Worm (Caenorhabditis elegans) whole organism, L1 larva: ENCODE measurements around the gene rhr-2.

Experiments used
- C04F5.9 ChIP-seq: sonication (generic microtip); optimal IDR thresholded peaks from 2 replicates; lab custom pipeline; 2016; ENCODE audit warnings: missing genetic modification characterization, missing compliant biosample characterization
- C16A3.4 ChIP-seq: fragments of 150-350 bp; optimal IDR thresholded peaks from 2 replicates; lab custom pipeline; 2014; ENCODE audit warnings: missing biosample characterization, missing genetic modification characterization
- F16B12.6 ChIP-seq: fragments of 150-350 bp; optimal IDR thresholded peaks from 2 replicates; lab custom pipeline; 2014; ENCODE audit warnings: missing biosample characterization, missing genetic modification characterization
- alr-1 ChIP-seq: fragments of 200-800 bp; sonication (Bioruptor generic); optimal IDR thresholded peaks from 2 replicates; lab custom pipeline; 2018; ENCODE audit warnings: borderline replicate concordance, mild to moderate bottlenecking, missing genetic modification characterization, missing compliant biosample characterization
- aly-2 ChIP-seq: fragments of 150-350 bp; optimal IDR thresholded peaks from 2 replicates; lab custom pipeline; 2014; ENCODE audit warnings: missing biosample characterization, missing genetic modification characterization
- ama-1 ChIP-seq: fragments of 150-350 bp; optimal IDR thresholded peaks from 2 replicates; lab custom pipeline; 2014
- blmp-1 ChIP-seq: fragments of 150-350 bp; optimal IDR thresholded peaks from 2 replicates; lab custom pipeline; 2014; ENCODE audit warnings: missing biosample characterization, missing genetic modification characterization
- ceh-88 ChIP-seq: fragments of 200-800 bp; sonication (Bioruptor generic); IDR thresholded peaks from 2 replicates; pipeline ENCODE4 v1.3.6; 2022; ENCODE audit warnings: missing genetic modification characterization, missing compliant biosample characterization
- ceh-90 ChIP-seq: sonication (generic microtip); optimal IDR thresholded peaks from 2 replicates; lab custom pipeline; 2016; ENCODE audit warnings: missing genetic modification characterization, missing compliant biosample characterization
- dsc-1 ChIP-seq: sonication (generic microtip); optimal IDR thresholded peaks from 2 replicates; lab custom pipeline; 2016; ENCODE audit warnings: mild to moderate bottlenecking, missing genetic modification characterization, missing compliant biosample characterization
- efl-1 ChIP-seq, 4 experiments: fragments of 150-350 bp; optimal IDR thresholded peaks in 3 of 4; peaks in 1 of 4; 1 replicate in 1 of 4; 2 replicates in 3 of 4; lab custom pipeline; 2014; ENCODE audit warnings: missing biosample characterization in 2 of 4, missing genetic modification characterization in 2 of 4, missing genetic modification reagents in 2 of 4
- efl-3 ChIP-seq: fragments of 200-800 bp; sonication (Bioruptor generic); optimal IDR thresholded peaks from 2 replicates; lab custom pipeline; 2018; ENCODE audit warnings: mild to moderate bottlenecking, missing genetic modification characterization, missing compliant biosample characterization
- egl-13 ChIP-seq: sonication (generic microtip); optimal IDR thresholded peaks from 2 replicates; lab custom pipeline; 2016; ENCODE audit warnings: missing genotype, missing genetic modification reagents, missing genetic modification characterization, missing compliant biosample characterization
- egl-27 ChIP-seq, 2 experiments: fragments of 150-350 bp in 1 of 2; sonication (generic microtip); optimal IDR thresholded peaks; 3 replicates each; lab custom pipeline; 2017 to 2018; ENCODE audit warnings: missing biosample characterization in 2 of 2, missing genetic modification characterization in 2 of 2, missing genetic modification reagents in 2 of 2
- elt-2 ChIP-seq: sonication (generic microtip); optimal IDR thresholded peaks from 2 replicates; lab custom pipeline; 2016; ENCODE audit warnings: missing genetic modification characterization, mild to moderate bottlenecking, inconsistent platforms, missing compliant biosample characterization, missing genetic modification reagents
- elt-3 ChIP-seq, 6 experiments: fragments of 150-350 bp in 1 of 6; sonication (generic microtip); optimal IDR thresholded peaks; 2 replicates each; lab custom pipeline; 2017 to 2018; ENCODE audit warnings: missing biosample characterization in 6 of 6, missing genetic modification characterization in 6 of 6, inconsistent platforms in 1 of 6
- fkh-10 ChIP-seq: sonication (generic microtip); optimal IDR thresholded peaks from 2 replicates; lab custom pipeline; 2017; ENCODE audit warnings: missing biosample characterization, missing genetic modification reagents, missing genetic modification characterization
- fkh-4 ChIP-seq: sonication (generic microtip); optimal IDR thresholded peaks from 2 replicates; lab custom pipeline; 2016; ENCODE audit warnings: missing compliant biosample characterization, missing genetic modification characterization, borderline replicate concordance
- fkh-8 ChIP-seq: sonication (generic microtip); optimal IDR thresholded peaks from 2 replicates; lab custom pipeline; 2016; ENCODE audit warnings: mild to moderate bottlenecking, missing genetic modification characterization, missing compliant biosample characterization
- grh-1 ChIP-seq: fragments of 200-800 bp; sonication (Bioruptor generic); IDR thresholded peaks from 2 replicates; pipeline ENCODE4 v1.3.6; 2022; ENCODE audit warnings: missing genetic modification reagents, missing genetic modification characterization, missing compliant biosample characterization
- hlh-17 ChIP-seq: fragments of 200-800 bp; sonication (Bioruptor generic); optimal IDR thresholded peaks from 2 replicates; lab custom pipeline; 2018; ENCODE audit warnings: missing genetic modification characterization, mild to moderate bottlenecking, missing compliant biosample characterization, moderate library complexity, borderline replicate concordance
- hpl-2 ChIP-seq: fragments of 150-350 bp; optimal IDR thresholded peaks from 2 replicates; lab custom pipeline; 2014; ENCODE audit warnings: missing biosample characterization, missing genetic modification reagents, missing genetic modification characterization
- irx-1 ChIP-seq: sonication (generic microtip); optimal IDR thresholded peaks from 2 replicates; lab custom pipeline; 2016; ENCODE audit warnings: missing genetic modification characterization, missing compliant biosample characterization
- lin-13 ChIP-seq: fragments of 150-350 bp; optimal IDR thresholded peaks from 2 replicates; lab custom pipeline; 2014; ENCODE audit warnings: missing biosample characterization, missing genetic modification reagents, missing genetic modification characterization
- lin-14 ChIP-seq: fragments of 200-800 bp; sonication (Bioruptor generic); optimal IDR thresholded peaks from 2 replicates; lab custom pipeline; 2018; ENCODE audit warnings: mild to moderate bottlenecking, missing genetic modification characterization, moderate library complexity, missing compliant biosample characterization
- lin-15B ChIP-seq: fragments of 150-350 bp; sonication (generic microtip); optimal IDR thresholded peaks from 3 replicates; lab custom pipeline; 2014; ENCODE audit warnings: missing biosample characterization, missing genetic modification characterization
- lin-35 ChIP-seq, 2 experiments: fragments of 150-350 bp; optimal IDR thresholded peaks; 2 replicates each; lab custom pipeline; 2014; ENCODE audit warnings: missing biosample characterization in 2 of 2, missing genetic modification characterization in 2 of 2, missing genetic modification reagents in 2 of 2
- lir-3 ChIP-seq: sonication (generic microtip); optimal IDR thresholded peaks from 2 replicates; lab custom pipeline; 2016; ENCODE audit warnings: mild to moderate bottlenecking, missing genetic modification characterization, moderate library complexity, missing compliant biosample characterization; ENCODE audit not compliant: poor library complexity
- lsy-2 ChIP-seq, 2 experiments: fragments of 150-350 bp; optimal IDR thresholded peaks; 2 replicates each; lab custom pipeline; 2014; ENCODE audit warnings: missing biosample characterization in 2 of 2, missing genetic modification characterization in 2 of 2
- mdl-1 ChIP-seq, 2 experiments: fragments of 150-350 bp; optimal IDR thresholded peaks; 2 replicates each; lab custom pipeline; 2014 to 2017; ENCODE audit warnings: missing biosample characterization in 2 of 2, missing genetic modification characterization in 2 of 2, inconsistent platforms in 1 of 2
- mep-1 ChIP-seq: fragments of 150-350 bp; optimal IDR thresholded peaks from 2 replicates; lab custom pipeline; 2014; ENCODE audit warnings: missing biosample characterization, missing genetic modification characterization
- nhr-11 ChIP-seq: fragments of 150-350 bp; optimal IDR thresholded peaks from 2 replicates; lab custom pipeline; 2014; ENCODE audit warnings: missing biosample characterization, missing genetic modification characterization
- nhr-12 ChIP-seq: sonication (generic microtip); optimal IDR thresholded peaks from 2 replicates; lab custom pipeline; 2017; ENCODE audit warnings: missing biosample characterization, missing genetic modification characterization
- nhr-19 ChIP-seq: fragments of 200-800 bp; sonication (Bioruptor generic); conservative IDR thresholded peaks from 2 replicates; pipeline ENCODE4 v1.3.6; 2022; ENCODE audit warnings: missing genetic modification characterization, missing compliant biosample characterization
- nhr-20 ChIP-seq: sonication (generic microtip); optimal IDR thresholded peaks from 2 replicates; lab custom pipeline; 2016; ENCODE audit warnings: mild to moderate bottlenecking, missing genetic modification characterization, missing compliant biosample characterization
- nhr-237 ChIP-seq: fragments of 150-350 bp; optimal IDR thresholded peaks from 2 replicates; lab custom pipeline; 2014; ENCODE audit warnings: missing biosample characterization, missing genetic modification characterization
- nhr-28 ChIP-seq: fragments of 150-350 bp; optimal IDR thresholded peaks from 2 replicates; lab custom pipeline; 2014; ENCODE audit warnings: missing biosample characterization, missing genetic modification characterization
- nhr-85 ChIP-seq: sonication (generic microtip); peaks from one replicate; lab custom pipeline; 2016; ENCODE audit warnings: missing genetic modification characterization, inconsistent platforms, missing compliant biosample characterization
- skn-1 ChIP-seq: fragments of 150-350 bp; optimal IDR thresholded peaks from 2 replicates; lab custom pipeline; 2014; ENCODE audit warnings: missing biosample characterization, missing genetic modification characterization
- sox-4 ChIP-seq: sonication (generic microtip); optimal IDR thresholded peaks from 2 replicates; lab custom pipeline; 2016; ENCODE audit warnings: missing genetic modification characterization, missing compliant biosample characterization
- sup-37 ChIP-seq: fragments of 200-800 bp; sonication (Bioruptor generic); optimal IDR thresholded peaks from 2 replicates; lab custom pipeline; 2018; ENCODE audit warnings: mild to moderate bottlenecking, missing genetic modification characterization, missing compliant biosample characterization
- tlp-1 ChIP-seq: fragments of 150-350 bp; optimal IDR thresholded peaks from 2 replicates; lab custom pipeline; 2014; ENCODE audit warnings: missing biosample characterization, missing genetic modification characterization
- unc-30 ChIP-seq: sonication (generic microtip); optimal IDR thresholded peaks from 2 replicates; lab custom pipeline; 2017; ENCODE audit warnings: missing biosample characterization, missing genetic modification characterization
- unc-62 ChIP-seq: fragments of 150-350 bp; optimal IDR thresholded peaks from 2 replicates; lab custom pipeline; 2014; ENCODE audit warnings: missing biosample characterization, missing genetic modification reagents, missing genetic modification characterization
- unc-98 ChIP-seq: fragments of 200-800 bp; sonication (Bioruptor generic); IDR thresholded peaks from 2 replicates; pipeline ENCODE4 v1.3.6; 2022; ENCODE audit warnings: missing genetic modification characterization, missing compliant biosample characterization
- xbp-1 ChIP-seq: sonication (generic microtip); optimal IDR thresholded peaks from 2 replicates; lab custom pipeline; 2016; ENCODE audit warnings: missing genetic modification characterization, missing compliant biosample characterization
- zag-1 ChIP-seq: fragments of 150-350 bp; optimal IDR thresholded peaks from 2 replicates; lab custom pipeline; 2014; ENCODE audit warnings: missing biosample characterization, missing genetic modification characterization
- zip-4 ChIP-seq: fragments of 200-800 bp; sonication (Bioruptor generic); optimal IDR thresholded peaks from 2 replicates; lab custom pipeline; 2018; ENCODE audit warnings: mild to moderate bottlenecking, missing genetic modification characterization, moderate library complexity, missing compliant biosample characterization
- ztf-11 ChIP-seq, 2 experiments: sonication (generic microtip); optimal IDR thresholded peaks; 2 replicates each; lab custom pipeline; 2016 to 2017; ENCODE audit warnings: missing genetic modification characterization in 2 of 2, missing biosample characterization in 1 of 2, missing compliant biosample characterization in 1 of 2

Gene rhr-2

ce11 chrV:11691553-11691952 is 38.4 kb downstream of the rhr-2 start, which contains the start of gene W05E10.1:
Gene W05E10.1 (minus strand): TSS chrV:11691691.
- TF ChIP-seq alr-1 (no peak), elt-2 (tag; lab: Kevin White, UChicago) (peak; percentile 55), lir-3 (no peak), nhr-85 (tag; lab: Kevin White, UChicago) (no peak), fkh-4 (no peak), hpl-2 (GFP tag; lab: Kevin White, UChicago) (no peak), mep-1 (tag; lab: Kevin White, UChicago) (no peak), ztf-11 (tag; optimal IDR thresholded peaks at IDR 0.05; lab: Kevin White, UChicago) (no peak), efl-1 (optimal IDR thresholded peaks at IDR 0.05; lab: Kevin White, UChicago) (no peak), efl-1 (GFP tag; optimal IDR thresholded peaks at IDR 0.05 in 1 of 2; lab: Kevin White, UChicago) (peak in 1 of 2 experiments; percentile 53), zag-1 (tag; lab: Kevin White, UChicago) (no peak), ceh-90 (tag; lab: Kevin White, UChicago) (no peak), nhr-19 (GFP tag; lab: Robert Waterston, UW) (no peak)
- TF ChIP-seq, all 84 proteins: peak for 2

ce11 chrV:11686877-11687276 is 43.1 kb downstream of the rhr-2 start, which contains the start of gene W05E10.2:
Gene W05E10.2 (plus strand): TSS chrV:11687177.
- TF ChIP-seq mdl-1 (tag; optimal IDR thresholded peaks at IDR 0.05; lab: Kevin White, UChicago) (no peak), C16A3.4 (tag; lab: Kevin White, UChicago) (no peak), zag-1 (tag; lab: Kevin White, UChicago) (no peak), grh-1 (GFP tag; lab: Robert Waterston, UW) (no peak), lin-14 (peak; percentile 25), nhr-28 (no peak), nhr-11 (tag; lab: Kevin White, UChicago) (no peak), fkh-10 (peak; percentile 15), unc-30 (no peak), egl-27 (tag; optimal IDR thresholded peaks at IDR 0.05; lab: Kevin White, UChicago) (no peak), dsc-1 (tag; lab: Kevin White, UChicago) (peak; percentile 59)

- TF ChIP-seq ceh-90 (tag; lab: Kevin White, UChicago) (no peak), zip-4 (GFP tag; lab: Kevin White, UChicago) (no peak), F16B12.6 (tag; lab: Kevin White, UChicago) (no peak), lin-13 (GFP tag; lab: Kevin White, UChicago) (no peak), grh-1 (GFP tag; lab: Robert Waterston, UW) (peak; percentile 69), irx-1 (tag; lab: Kevin White, UChicago) (no peak), lsy-2 (tag; optimal IDR thresholded peaks at IDR 0.05; lab: Kevin White, UChicago) (peak in 1 of 2 experiments; percentile 3), lin-35 (GFP tag; optimal IDR thresholded peaks at IDR 0.05; lab: Kevin White, UChicago) (no peak), xbp-1 (tag; lab: Kevin White, UChicago) (no peak), efl-3 (GFP tag; lab: Kevin White, UChicago) (no peak), egl-13 (tag; lab: Kevin White, UChicago) (no peak), nhr-85 (tag; lab: Kevin White, UChicago) (peak; percentile 67), hlh-17 (GFP tag; lab: Kevin White, UChicago) (no peak), unc-98 (GFP tag; lab: Robert Waterston, UW) (no peak), nhr-20 (tag; lab: Kevin White, UChicago) (no peak), egl-27 (tag; optimal IDR thresholded peaks at IDR 0.05; lab: Kevin White, UChicago) (no peak), ztf-11 (tag; optimal IDR thresholded peaks at IDR 0.05; lab: Kevin White, UChicago) (no peak), ama-1 (lab: Kevin White, UChicago) (no peak), lin-15B (tag; lab: Kevin White, UChicago) (no peak), lir-3 (no peak), sup-37 (no peak), sox-4 (tag; lab: Kevin White, UChicago) (no peak), tlp-1 (tag; lab: Kevin White, UChicago) (no peak), fkh-8 (tag; lab: Kevin White, UChicago) (no peak), mdl-1 (tag; optimal IDR thresholded peaks at IDR 0.05; lab: Kevin White, UChicago) (no peak), nhr-12 (tag; lab: Kevin White, UChicago) (no peak), unc-62 (GFP tag; lab: Kevin White, UChicago) (no peak), lin-14 (peak; percentile 45), aly-2 (tag; lab: Kevin White, UChicago) (no peak), elt-3 (tag; optimal IDR thresholded peaks at IDR 0.05; lab: Kevin White, UChicago) (peak in 4 of 6 experiments; percentile 20 to 93 (median 28)), nhr-237 (tag; lab: Kevin White, UChicago) (no peak), ceh-88 (GFP tag; lab: Robert Waterston, UW) (no peak), elt-2 (tag; lab: Kevin White, UChicago) (no peak), skn-1 (tag; lab: Kevin White, UChicago) (no peak), C04F5.9 (no peak), blmp-1 (peak; percentile 58)
These were observed 47.1 kb downstream of the rhr-2 start for ce11 chrV:11682858-11683257.
